Worm (Caenorhabditis elegans) whole organism, midembryonic: ENCODE data around the gene Y4C6A.3.

ENCODE experiments used
- T22C8.4 ChIP-seq: fragments of 200-800 bp; sonication (Bioruptor generic); IDR thresholded peaks from 2 replicates; pipeline ENCODE4 v1.3.6; 2022; ENCODE audit warnings: missing genetic modification characterization, missing compliant biosample characterization
- cog-1 ChIP-seq: sonication (generic microtip); optimal IDR thresholded peaks from 2 replicates; lab custom pipeline; 2016; ENCODE audit warnings: missing genetic modification characterization, missing compliant biosample characterization
- flt-1 ChIP-seq: fragments of 200-800 bp; sonication (Bioruptor generic); IDR thresholded peaks from 2 replicates; pipeline ENCODE4 v1.3.6; 2022; ENCODE audit warnings: missing genetic modification characterization, missing compliant biosample characterization
- klf-2 ChIP-seq: fragments of 200-800 bp; sonication (Bioruptor generic); conservative IDR thresholded peaks from 2 replicates; pipeline ENCODE4 v1.3.6; 2022; ENCODE audit warnings: missing genetic modification reagents, missing genetic modification characterization, missing compliant biosample characterization
- med-1 ChIP-seq: sonication (generic microtip); optimal IDR thresholded peaks from 2 replicates; lab custom pipeline; 2017; ENCODE audit warnings: missing genetic modification characterization, mild to moderate bottlenecking, missing compliant biosample characterization, antibody characterized with exemption, missing genetic modification reagents; ENCODE audit not compliant: insufficient read depth
- ref-1 ChIP-seq: fragments of 200-800 bp; sonication (Bioruptor generic); conservative IDR thresholded peaks from 2 replicates; pipeline ENCODE4 v1.3.6; 2022; ENCODE audit warnings: missing genetic modification reagents, missing genetic modification characterization, missing compliant biosample characterization
- tab-1 ChIP-seq: fragments of 200-800 bp; sonication (Bioruptor generic); IDR thresholded peaks from 2 replicates; pipeline ENCODE4 v1.3.6; 2022; ENCODE audit warnings: missing genetic modification characterization, missing compliant biosample characterization
- ztf-23 ChIP-seq: fragments of 200-800 bp; sonication (Bioruptor generic); IDR thresholded peaks from 2 replicates; pipeline ENCODE4 v1.3.6; 2022; ENCODE audit warnings: missing genetic modification reagents, missing genetic modification characterization, missing compliant biosample characterization
- ztf-29 ChIP-seq: fragments of 200-800 bp; sonication (Bioruptor generic); IDR thresholded peaks from 2 replicates; pipeline ENCODE4 v1.3.6; 2022; ENCODE audit warnings: missing genetic modification reagents, missing genetic modification characterization, missing compliant biosample characterization

The Y4C6A.3 gene

DNA sequence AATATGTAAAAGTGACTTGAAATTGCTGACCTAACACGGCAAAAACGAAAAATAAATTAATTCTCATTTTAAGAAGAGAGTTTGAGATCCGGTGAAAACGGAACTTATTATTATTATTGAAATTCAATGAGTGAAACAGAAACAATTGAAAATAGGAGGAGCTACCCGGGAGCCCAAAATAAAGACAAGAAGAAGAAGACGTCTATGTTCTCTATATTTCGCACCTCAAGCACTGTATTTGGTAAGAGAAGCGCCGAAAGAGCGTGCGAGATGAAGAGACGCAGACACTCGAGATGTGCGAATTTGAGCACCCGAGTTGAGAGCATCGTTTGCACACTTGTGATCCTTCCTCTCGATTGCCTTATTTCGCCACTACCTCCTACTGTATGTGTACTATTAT, 40.2 kb downstream of the Y4C6A.3 start, which contains the start of gene spp-7:
Gene spp-7 (minus strand): TSS at position 101 of the 400 bp plus-strand sequence.
- no peak for TF ChIP-seq ztf-23 (GFP tag; lab: Robert Waterston, UW)
- no peak for TF ChIP-seq klf-2 (GFP tag; lab: Robert Waterston, UW)
- TF ChIP-seq med-1, result no peak
- no peak for TF ChIP-seq ztf-29 (GFP tag; lab: Robert Waterston, UW)
- no peak for TF ChIP-seq flt-1 (GFP tag; lab: Robert Waterston, UW)
- no peak for TF ChIP-seq T22C8.4 (GFP tag; lab: Robert Waterston, UW)
- TF ChIP-seq tab-1 (GFP tag; lab: Robert Waterston, UW), result no peak
- no peak for TF ChIP-seq cog-1 (tag; lab: Kevin White, UChicago)
- no peak for TF ChIP-seq ref-1

- TF ChIP-seq T22C8.4 (GFP tag; lab: Robert Waterston, UW) (peak; percentile 61), cog-1 (tag; lab: Kevin White, UChicago) (no peak)
These were observed 44.1 kb downstream of the Y4C6A.3 start, which contains the start of gene ZK616.8 for ce11 chrIV:5411641-5412337. ZK616.8 (minus strand) TSS chrIV:5412193.

- no peak for TF ChIP-seq T22C8.4 (GFP tag; lab: Robert Waterston, UW)
- TF ChIP-seq cog-1 (tag; lab: Kevin White, UChicago), result no peak
- TF ChIP-seq ztf-23 (GFP tag; lab: Robert Waterston, UW), result no peak
- TF ChIP-seq med-1, result no peak
- TF ChIP-seq ref-1, result no peak
- TF ChIP-seq ztf-29 (GFP tag; lab: Robert Waterston, UW), result no peak
- no peak for TF ChIP-seq tab-1 (GFP tag; lab: Robert Waterston, UW)
- TF ChIP-seq flt-1 (GFP tag; lab: Robert Waterston, UW), result no peak
- TF ChIP-seq klf-2 (GFP tag; lab: Robert Waterston, UW), result no peak
These were observed 44.8 kb downstream of the Y4C6A.3 start, which contains the start of gene ZK616.65 for ce11 chrIV:5411120-5411519. ZK616.65 (minus strand) TSS chrIV:5411220.

ce11 chrIV:5409112-5409511, 46.8 kb downstream of the Y4C6A.3 start:
- TF ChIP-seq ztf-29 (GFP tag; lab: Robert Waterston, UW) (no peak), T22C8.4 (GFP tag; lab: Robert Waterston, UW) (no peak), ztf-23 (GFP tag; lab: Robert Waterston, UW) (no peak), flt-1 (GFP tag; lab: Robert Waterston, UW) (no peak), tab-1 (GFP tag; lab: Robert Waterston, UW) (no peak)

DNA sequence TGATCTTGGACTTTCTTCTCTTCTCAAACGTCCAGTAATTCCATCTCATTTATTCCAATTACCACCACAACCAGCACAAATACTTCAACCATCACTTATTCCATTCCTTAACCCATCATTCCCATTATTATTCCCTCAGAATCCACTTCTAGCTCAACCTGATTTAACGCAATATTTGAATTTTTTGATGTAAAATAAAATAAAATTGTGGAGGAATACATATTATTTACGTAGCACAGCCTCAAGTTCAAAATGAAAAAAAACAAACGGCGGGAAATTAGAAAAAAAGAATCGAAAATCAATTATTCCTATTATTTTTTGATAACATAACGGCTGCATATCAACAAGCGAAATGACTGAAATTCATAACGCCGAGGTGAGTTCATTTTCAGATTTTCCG, 50.6 kb downstream of the Y4C6A.3 start, which contains the start of gene ZK616.61:
Gene ZK616.61 (plus strand): TSS at position 301 of the 400 bp plus-strand sequence.
- TF ChIP-seq med-1, result no peak
- no peak for TF ChIP-seq ref-1
- no peak for TF ChIP-seq cog-1 (tag; lab: Kevin White, UChicago)
- TF ChIP-seq ztf-23 (GFP tag; lab: Robert Waterston, UW), result no peak
- TF ChIP-seq flt-1 (GFP tag; lab: Robert Waterston, UW), result no peak
- TF ChIP-seq ztf-29 (GFP tag; lab: Robert Waterston, UW), result no peak
- no peak for TF ChIP-seq klf-2 (GFP tag; lab: Robert Waterston, UW)
- TF ChIP-seq tab-1 (GFP tag; lab: Robert Waterston, UW), result no peak
